Worm (Caenorhabditis elegans) whole organism, L3 larva: ENCODE data around the gene slc-28.1.

ENCODE experiments used
- R02D3.7 ChIP-seq: fragments of 150-350 bp; optimal IDR thresholded peaks from 2 replicates; lab custom pipeline; 2014; ENCODE audit warnings: missing biosample characterization, missing genetic modification characterization
- elt-3 ChIP-seq, 3 experiments: fragments of 150-350 bp in 1 of 3; sonication (generic microtip) in 2 of 3; optimal IDR thresholded peaks; 2 replicates in 2 of 3; 4 replicates in 1 of 3; lab custom pipeline; 2014 to 2017; ENCODE audit warnings: missing biosample characterization in 3 of 3, missing genetic modification characterization in 3 of 3
- lin-39 ChIP-seq: fragments of 150-350 bp; optimal IDR thresholded peaks from 2 replicates; lab custom pipeline; 2018; ENCODE audit warnings: missing biosample characterization, missing genetic modification reagents, missing genetic modification characterization
- nhr-12 ChIP-seq: fragments of 150-350 bp; optimal IDR thresholded peaks from 2 replicates; lab custom pipeline; 2014; ENCODE audit warnings: missing biosample characterization, missing genetic modification characterization
- nhr-67 ChIP-seq: fragments of 150-350 bp; optimal IDR thresholded peaks from 2 replicates; lab custom pipeline; 2014; ENCODE audit warnings: missing biosample characterization, missing genetic modification characterization
- nhr-76 ChIP-seq: fragments of 150-350 bp; sonication (generic microtip); optimal IDR thresholded peaks from 5 replicates; lab custom pipeline; 2014; ENCODE audit warnings: missing biosample characterization, missing genetic modification characterization
- nhr-77 ChIP-seq: fragments of 150-350 bp; optimal IDR thresholded peaks from 2 replicates; lab custom pipeline; 2014; ENCODE audit warnings: missing biosample characterization, missing genetic modification characterization
- pqm-1 ChIP-seq: fragments of 150-350 bp; optimal IDR thresholded peaks from 2 replicates; lab custom pipeline; 2017; ENCODE audit warnings: missing biosample characterization, missing genetic modification characterization, inconsistent platforms
- sea-2 ChIP-seq: fragments of 150-350 bp; sonication (generic microtip); optimal IDR thresholded peaks from 4 replicates; lab custom pipeline; 2014; ENCODE audit warnings: missing biosample characterization, missing genetic modification reagents, missing genetic modification characterization
- snpc-4 ChIP-seq: fragments of 150-350 bp; optimal IDR thresholded peaks from 2 replicates; lab custom pipeline; 2014; ENCODE audit warnings: missing biosample characterization, missing genetic modification characterization
- unc-39 ChIP-seq: sonication (generic microtip); optimal IDR thresholded peaks from 4 replicates; lab custom pipeline; 2017; ENCODE audit warnings: missing biosample characterization, missing genetic modification characterization

DNA sequence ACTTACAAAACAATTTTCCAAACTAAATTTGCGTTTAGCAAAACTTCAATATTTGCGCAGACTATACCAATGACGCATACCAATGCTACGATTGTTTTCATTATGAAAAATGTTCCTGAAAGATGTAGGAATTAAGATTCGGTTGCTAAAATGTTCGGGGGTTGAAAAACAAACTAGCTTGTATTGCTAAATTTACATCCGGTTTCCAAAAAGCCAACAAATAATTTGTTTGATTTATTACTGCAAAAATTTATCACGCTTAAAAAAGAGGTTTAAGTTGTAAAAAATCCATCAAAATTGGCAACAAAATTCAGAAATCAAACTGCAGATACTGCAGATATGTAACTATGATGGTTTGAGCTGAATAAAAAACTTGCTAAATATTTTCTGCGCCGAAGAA is 16.7 kb downstream of the slc-28.1 start, which contains the start of gene srbc-30:
- TF ChIP-seq nhr-77 = no peak
- no peak for TF ChIP-seq nhr-12 (tag; lab: Kevin White, UChicago)
- TF ChIP-seq nhr-76 (tag; lab: Kevin White, UChicago) = no peak
- no peak for TF ChIP-seq unc-39 (tag; lab: Kevin White, UChicago)
- no peak for TF ChIP-seq snpc-4
- TF ChIP-seq lin-39 (tag; lab: Kevin White, UChicago) = no peak
- TF ChIP-seq pqm-1 (tag; lab: Kevin White, UChicago) = no peak
- TF ChIP-seq nhr-67 = no peak
- no peak for TF ChIP-seq sea-2 (GFP tag; lab: Kevin White, UChicago)
- TF ChIP-seq elt-3 (tag; optimal IDR thresholded peaks at IDR 0.05; lab: Kevin White, UChicago) = no peak
- no peak for TF ChIP-seq R02D3.7
